Fruit fly (Drosophila melanogaster) whole organism, prepupa: ENCODE results near the gene CG31207.

Experiments
- CG32006 ChIP-seq: fragments of 200-800 bp; sonication (Bioruptor generic); optimal IDR thresholded peaks from 3 replicates; lab custom pipeline; 2017; ENCODE audit warnings: missing biosample characterization, mild to moderate bottlenecking, missing genetic modification characterization
- CG6808 ChIP-seq: fragments of 200-800 bp; sonication (Bioruptor generic); optimal IDR thresholded peaks from 3 replicates; lab custom pipeline; 2017; ENCODE audit warnings: missing biosample characterization, missing genetic modification characterization, mild to moderate bottlenecking, moderate library complexity, missing genetic modification reagents
- CG6854 ChIP-seq: fragments of 200-800 bp; sonication (Bioruptor generic); optimal IDR thresholded peaks from 2 replicates; lab custom pipeline; 2017; ENCODE audit warnings: missing biosample characterization, mild to moderate bottlenecking, missing genetic modification characterization
- CG8319 ChIP-seq: fragments of 200-800 bp; sonication (Bioruptor generic); optimal IDR thresholded peaks from 3 replicates; lab custom pipeline; 2016; ENCODE audit warnings: missing biosample characterization, missing genetic modification characterization
- Ets21C ChIP-seq: fragments of 200-800 bp; sonication (Bioruptor generic); optimal IDR thresholded peaks from 3 replicates; lab custom pipeline; 2016; ENCODE audit warnings: missing biosample characterization, missing genetic modification characterization
- Gug ChIP-seq: fragments of 200-800 bp; sonication (Bioruptor generic); IDR thresholded peaks from 2 replicates; pipeline ENCODE4 v1.3.6; 2022; ENCODE audit warnings: missing biosample characterization, missing genetic modification characterization
- Hr39 ChIP-seq: fragments of 200-800 bp; sonication (Bioruptor generic); optimal IDR thresholded peaks from 2 replicates; lab custom pipeline; 2016; ENCODE audit warnings: missing biosample characterization, missing genetic modification characterization
- Lpt ChIP-seq: fragments of 200-800 bp; sonication (Bioruptor generic); optimal IDR thresholded peaks from 3 replicates; lab custom pipeline; 2016; ENCODE audit warnings: missing biosample characterization, missing genetic modification characterization
- Sox102F ChIP-seq: fragments of 200-800 bp; sonication (Bioruptor generic); optimal IDR thresholded peaks from 2 replicates; lab custom pipeline; 2016; ENCODE audit warnings: missing biosample characterization, mild to moderate bottlenecking, missing genetic modification characterization
- fd59A ChIP-seq: fragments of 200-800 bp; sonication (Bioruptor generic); optimal IDR thresholded peaks from 2 replicates; lab custom pipeline; 2017; ENCODE audit warnings: missing biosample characterization, mild to moderate bottlenecking, missing genetic modification characterization, missing genetic modification reagents
- fd85E ChIP-seq: fragments of 200-800 bp; sonication (Bioruptor generic); optimal IDR thresholded peaks from 3 replicates; lab custom pipeline; 2016; ENCODE audit warnings: missing biosample characterization, missing genetic modification characterization
- lz ChIP-seq: fragments of 200-800 bp; sonication (Bioruptor generic); optimal IDR thresholded peaks from 3 replicates; lab custom pipeline; 2016; ENCODE audit warnings: missing biosample characterization, missing genetic modification characterization
- vri ChIP-seq: fragments of 200-800 bp; sonication (Bioruptor generic); optimal IDR thresholded peaks from 3 replicates; lab custom pipeline; 2016; ENCODE audit warnings: missing biosample characterization, mild to moderate bottlenecking, missing genetic modification characterization

DNA sequence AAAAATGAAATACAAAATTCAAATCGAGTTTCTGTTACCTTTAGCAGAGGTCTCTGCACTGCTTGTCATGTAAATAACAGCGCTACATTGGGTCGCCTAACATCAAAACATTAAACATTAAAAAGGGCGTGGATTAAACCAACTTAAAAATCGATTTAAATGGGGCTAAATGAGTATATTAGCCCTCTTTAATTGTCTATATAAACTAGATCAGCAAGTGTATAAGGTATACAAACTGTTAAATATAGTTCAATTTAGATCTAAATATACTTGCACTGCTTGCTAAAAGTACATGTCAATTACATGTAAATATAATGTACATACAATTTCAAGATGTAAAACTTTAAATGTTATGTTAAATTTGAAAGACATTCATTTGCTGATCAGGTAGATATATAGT lies 22.9 kb upstream of the CG31207 start:
- TF ChIP-seq CG6854 (GFP tag; lab: Kevin White, UChicago) (no peak), Ets21C (GFP tag; lab: Kevin White, UChicago) (no peak), CG32006 (no peak), Hr39 (no peak), CG8319 (GFP tag; lab: Kevin White, UChicago) (no peak), fd59A (GFP tag; lab: Kevin White, UChicago) (no peak), Lpt (no peak), Gug (GFP tag; lab: Robert Waterston, UW) (no peak), CG6808 (GFP tag; lab: Kevin White, UChicago) (no peak), lz (GFP tag; lab: Kevin White, UChicago) (no peak), vri (no peak), fd85E (GFP tag; lab: Kevin White, UChicago) (no peak), Sox102F (GFP tag; lab: Kevin White, UChicago) (no peak)
